Worm (Caenorhabditis elegans): ENCODE results near the gene pcdr-1.
A peak's percentile ranks its signal among the peaks of the same experiment; 100 is the strongest.

Gene pcdr-1

ce11 chrX:15627814-15628213, 38.7 kb upstream of the pcdr-1 start:
- TF ChIP-seq mbf-1 (tag; optimal IDR thresholded peaks at IDR 0.05) = no peak
- TF ChIP-seq blmp-1 (tag; optimal IDR thresholded peaks at IDR 0.05; ENCODE audit: insufficient read depth) = no peak
- no peak for TF ChIP-seq alr-1 (tag; optimal IDR thresholded peaks at IDR 0.05)
- no peak for TF ChIP-seq elt-1 (tag; optimal IDR thresholded peaks at IDR 0.05)
- TF ChIP-seq nhr-25 (tag; optimal IDR thresholded peaks at IDR 0.05) = peak; percentile 37

- TF ChIP-seq elt-3 (tag; optimal IDR thresholded peaks at IDR 0.05) (no peak), skn-1 (tag; optimal IDR thresholded peaks at IDR 0.05) (no peak), nhr-25 (tag; optimal IDR thresholded peaks at IDR 0.05) (no peak), nhr-77 (tag; optimal IDR thresholded peaks at IDR 0.05) (no peak), crh-2 (tag; optimal IDR thresholded peaks at IDR 0.05) (no peak), sma-9 (GFP tag; optimal IDR thresholded peaks at IDR 0.05) (no peak), sma-9 (tag; optimal IDR thresholded peaks at IDR 0.05) (no peak), mbf-1 (tag; optimal IDR thresholded peaks at IDR 0.05) (no peak), ztf-4 (tag; optimal IDR thresholded peaks at IDR 0.05) (no peak), lin-13 (GFP tag; optimal IDR thresholded peaks at IDR 0.05) (no peak), alr-1 (tag; optimal IDR thresholded peaks at IDR 0.05) (no peak), blmp-1 (tag; optimal IDR thresholded peaks at IDR 0.05; ENCODE audit: insufficient read depth) (no peak), snpc-4 (tag; optimal IDR thresholded peaks at IDR 0.05) (no peak), sem-4 (tag; optimal IDR thresholded peaks at IDR 0.05) (no peak), nhr-11 (tag; optimal IDR thresholded peaks at IDR 0.05) (no peak)
Measured at ce11 chrX:15628945-15629344, 37.6 kb upstream of the pcdr-1 start.

ce11 chrX:15629615-15630014, 36.9 kb upstream of the pcdr-1 start:
- TF ChIP-seq crh-2 (tag; optimal IDR thresholded peaks at IDR 0.05) (peak; percentile 31), F13H6.1 (tag; optimal IDR thresholded peaks at IDR 0.05) (peak; percentile 28), nhr-129 (tag; optimal IDR thresholded peaks at IDR 0.05) (peak; percentile 24), sma-9 (GFP tag; optimal IDR thresholded peaks at IDR 0.05) (peak; percentile 54), sma-9 (tag; optimal IDR thresholded peaks at IDR 0.05) (no peak), ceh-16 (tag; optimal IDR thresholded peaks at IDR 0.05) (no peak), egl-27 (tag; optimal IDR thresholded peaks at IDR 0.05) (no peak)

ce11 chrX:15630340-15630739, 36.2 kb upstream of the pcdr-1 start, which contains the start of gene K09E9.4:
Gene K09E9.4 (minus strand): TSS chrX:15630440.
- TF ChIP-seq nhr-25 (tag; optimal IDR thresholded peaks at IDR 0.05) (peak; percentile 1), peb-1 (tag; optimal IDR thresholded peaks at IDR 0.05) (no peak)

ce11 chrX:15630790-15631204, 35.8 kb upstream of the pcdr-1 start:
- TF ChIP-seq sma-9 (GFP tag; optimal IDR thresholded peaks at IDR 0.05) (no peak), sma-9 (tag; optimal IDR thresholded peaks at IDR 0.05) (no peak), dmd-4 (tag; optimal IDR thresholded peaks at IDR 0.05) (no peak), zag-1 (tag; optimal IDR thresholded peaks at IDR 0.05) (peak; percentile 26), nhr-12 (tag; optimal IDR thresholded peaks at IDR 0.05) (no peak), aly-2 (tag; optimal IDR thresholded peaks at IDR 0.05) (no peak), ztf-1 (GFP tag; conservative IDR thresholded peaks at IDR 0.05) (no peak), sem-4 (tag; optimal IDR thresholded peaks at IDR 0.05) (peak; percentile 35), blmp-1 (tag; optimal IDR thresholded peaks at IDR 0.05; ENCODE audit: insufficient read depth) (no peak), unc-55 (GFP tag; optimal IDR thresholded peaks at IDR 0.05) (peak; percentile 44), C34F6.9 (tag; optimal IDR thresholded peaks at IDR 0.05) (peak; percentile 70), crh-2 (tag; optimal IDR thresholded peaks at IDR 0.05) (peak; percentile 45), skn-1 (tag; optimal IDR thresholded peaks at IDR 0.05) (no peak), mbf-1 (tag; optimal IDR thresholded peaks at IDR 0.05) (no peak), nhr-77 (tag; optimal IDR thresholded peaks at IDR 0.05) (no peak), elt-3 (tag; optimal IDR thresholded peaks at IDR 0.05) (no peak), lin-13 (GFP tag; optimal IDR thresholded peaks at IDR 0.05) (peak; percentile 2), ceh-16 (tag; optimal IDR thresholded peaks at IDR 0.05) (no peak), gmeb-1 (tag; optimal IDR thresholded peaks at IDR 0.05) (no peak), mdl-1 (tag; optimal IDR thresholded peaks at IDR 0.05) (peak in 1 of 2 experiments; percentile 28), fos-1 (tag; optimal IDR thresholded peaks at IDR 0.05) (peak; percentile 30), nhr-23 (tag; optimal IDR thresholded peaks at IDR 0.05) (no peak), peb-1 (tag; optimal IDR thresholded peaks at IDR 0.05) (no peak), nhr-6 (tag; optimal IDR thresholded peaks at IDR 0.05) (no peak), nhr-129 (tag; optimal IDR thresholded peaks at IDR 0.05) (peak; percentile 64), lin-39 (tag; optimal IDR thresholded peaks at IDR 0.05) (no peak), unc-39 (tag; optimal IDR thresholded peaks at IDR 0.05) (no peak), ama-1 (optimal IDR thresholded peaks at IDR 0.05) (no peak), alr-1 (tag; optimal IDR thresholded peaks at IDR 0.05) (no peak), mab-5 (tag; optimal IDR thresholded peaks at IDR 0.05) (peak; percentile 51), ZK546.5 (tag; optimal IDR thresholded peaks at IDR 0.05) (no peak), nhr-25 (tag; optimal IDR thresholded peaks at IDR 0.05) (no peak), F13H6.1 (tag; optimal IDR thresholded peaks at IDR 0.05) (peak; percentile 44), ztf-11 (tag; optimal IDR thresholded peaks at IDR 0.05) (no peak), lsy-2 (tag; optimal IDR thresholded peaks at IDR 0.05) (peak; percentile 42 to 44), R02D3.7 (tag; optimal IDR thresholded peaks at IDR 0.05) (no peak), snpc-4 (tag; optimal IDR thresholded peaks at IDR 0.05) (peak; percentile 48), ceh-82 (tag; optimal IDR thresholded peaks at IDR 0.05) (no peak), sma-3 (GFP tag; optimal IDR thresholded peaks at IDR 0.05) (no peak), egl-27 (tag; optimal IDR thresholded peaks at IDR 0.05) (peak; percentile 25)
